Fruit fly (Drosophila melanogaster): ENCODE data around the gene CG15403.

CG15403 gene

DNA sequence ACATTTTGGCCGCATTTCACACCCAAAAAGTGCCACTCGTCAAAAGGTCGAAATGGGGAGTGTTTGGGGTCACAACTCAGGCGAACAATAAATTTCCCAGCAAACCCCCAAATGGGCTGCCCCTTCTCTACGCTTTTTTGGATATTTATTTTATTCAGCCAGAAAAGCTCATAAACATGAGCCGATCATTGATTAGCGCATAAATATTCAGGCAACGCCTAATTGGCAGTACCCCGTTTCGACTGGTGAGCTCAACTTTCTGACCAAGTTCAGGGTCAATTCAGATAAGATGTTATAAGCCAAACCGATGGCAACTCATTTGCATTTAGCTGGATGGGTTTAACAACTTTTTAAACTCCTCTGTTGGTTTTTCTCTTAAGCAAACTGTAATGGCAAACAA is 8.8 kb upstream of the CG15403 start:
- no peak for TF ChIP-seq noc (tag; optimal IDR thresholded peaks at IDR 0.05)

DNA sequence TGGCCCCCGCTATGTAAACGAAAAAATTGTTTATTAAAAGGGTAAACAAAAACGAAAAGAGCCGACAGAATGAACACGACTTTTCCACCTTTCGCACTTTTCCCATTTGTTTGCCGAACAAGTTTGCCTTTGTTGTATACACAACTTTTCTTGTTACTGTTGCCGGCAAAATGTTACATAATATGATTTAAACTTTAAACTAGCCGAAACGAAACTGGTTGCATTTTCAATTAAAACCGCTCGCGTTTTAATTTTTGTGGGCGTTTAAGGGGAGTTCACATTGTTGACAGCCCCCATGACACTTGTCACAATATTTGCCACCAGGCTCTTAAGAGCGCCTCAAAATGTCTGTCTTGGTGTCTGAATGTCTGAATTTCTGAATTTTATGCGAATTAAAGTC is 7.6 kb upstream of the CG15403 start:
- TF ChIP-seq noc (tag; optimal IDR thresholded peaks at IDR 0.05) = no peak

DNA sequence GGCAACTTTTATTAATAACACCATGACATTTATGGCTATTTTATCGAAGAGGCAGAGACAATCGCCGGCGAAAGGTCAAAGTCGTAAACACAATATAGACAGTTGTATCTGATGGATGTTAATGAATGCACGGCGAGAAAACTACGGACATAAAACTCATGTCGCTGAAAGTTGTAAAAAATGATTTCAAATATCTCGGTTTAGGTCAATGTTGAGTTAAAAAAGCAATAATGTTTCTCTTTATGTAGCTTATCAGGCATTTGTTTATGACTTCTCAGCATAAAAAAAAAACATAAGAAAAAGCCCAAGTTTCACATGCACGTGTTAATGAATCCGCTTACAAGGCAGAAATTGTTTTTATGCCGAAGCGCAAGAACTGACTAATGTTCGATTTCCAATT is 7.1 kb upstream of the CG15403 start:
- TF ChIP-seq noc (tag; optimal IDR thresholded peaks at IDR 0.05) = no peak

DNA sequence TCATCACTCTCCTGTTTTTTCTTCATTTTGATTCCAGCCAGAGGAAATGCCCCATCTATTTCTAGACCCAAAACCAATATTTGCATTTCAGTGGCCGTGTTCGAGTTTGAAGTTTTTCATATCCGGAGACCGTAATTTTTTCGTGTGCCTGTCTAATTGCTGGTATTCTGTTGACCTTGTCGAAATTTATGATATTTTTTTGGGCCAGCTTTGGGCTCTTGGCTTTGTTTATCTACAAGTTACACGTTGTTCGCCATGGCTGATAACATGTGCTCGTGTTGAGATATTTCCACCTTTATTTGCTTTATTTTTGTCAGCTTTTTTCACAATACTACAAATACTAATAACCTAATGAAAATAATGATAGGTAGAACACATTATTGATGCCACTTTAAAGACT is 6.7 kb upstream of the CG15403 start:
- no peak for TF ChIP-seq noc (tag; optimal IDR thresholded peaks at IDR 0.05)

DNA sequence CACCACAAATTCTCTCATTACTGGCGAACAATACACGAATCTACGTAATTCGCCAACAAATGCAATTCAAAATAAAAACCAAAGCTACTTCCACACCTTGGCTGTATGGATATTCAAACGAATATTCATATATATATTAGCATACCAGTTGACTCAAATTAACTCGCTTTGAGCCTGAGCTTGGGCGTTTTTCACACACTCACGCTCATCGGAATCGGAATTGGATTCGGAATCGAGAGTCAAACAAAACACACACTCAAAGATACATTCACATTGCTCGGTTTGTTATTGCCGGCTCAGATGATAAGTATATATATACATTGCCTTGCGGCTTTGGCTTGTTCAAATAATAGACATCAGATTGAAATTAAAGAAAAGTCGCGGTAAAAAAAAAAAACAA is 6.2 kb upstream of the CG15403 start:
- TF ChIP-seq noc (tag; optimal IDR thresholded peaks at IDR 0.05) = no peak

DNA sequence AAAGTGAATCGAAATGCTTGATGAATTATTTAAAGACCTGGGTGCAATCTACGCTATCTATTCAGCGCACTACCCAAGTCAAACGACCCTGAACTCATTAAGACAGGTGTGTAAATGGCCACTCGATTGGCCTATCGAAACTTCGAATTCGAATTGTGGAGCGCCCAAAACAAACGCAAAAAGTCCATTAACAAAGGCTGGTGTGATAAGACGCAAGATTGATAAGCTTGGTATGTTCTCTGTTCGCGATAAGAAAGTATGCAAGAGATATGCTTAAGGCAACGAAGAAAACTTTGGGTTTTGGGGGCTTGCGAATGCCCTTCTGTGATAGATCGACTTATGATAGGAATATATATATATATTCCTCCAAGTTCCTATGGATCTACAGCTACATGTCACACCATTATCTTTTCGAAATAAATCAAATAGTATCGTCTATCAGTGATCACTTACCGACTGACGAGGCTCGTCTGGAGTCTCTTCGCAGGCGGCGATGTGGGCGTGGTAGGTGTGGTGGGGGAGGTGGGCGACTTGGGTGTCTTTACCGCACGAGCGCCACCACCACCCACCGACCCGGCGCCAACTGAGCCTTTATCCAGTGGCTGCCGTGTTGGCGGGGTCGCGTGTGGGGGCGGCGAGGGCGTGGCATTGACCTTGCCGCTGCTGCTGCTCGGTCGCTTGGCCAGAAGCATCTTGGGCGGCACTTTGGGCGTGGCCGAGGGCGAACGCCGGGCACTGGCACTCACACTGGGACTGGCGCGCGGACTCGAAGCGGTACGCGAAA is 4.7 kb upstream of the CG15403 start:
- no peak for TF ChIP-seq noc (tag; optimal IDR thresholded peaks at IDR 0.05)

DNA sequence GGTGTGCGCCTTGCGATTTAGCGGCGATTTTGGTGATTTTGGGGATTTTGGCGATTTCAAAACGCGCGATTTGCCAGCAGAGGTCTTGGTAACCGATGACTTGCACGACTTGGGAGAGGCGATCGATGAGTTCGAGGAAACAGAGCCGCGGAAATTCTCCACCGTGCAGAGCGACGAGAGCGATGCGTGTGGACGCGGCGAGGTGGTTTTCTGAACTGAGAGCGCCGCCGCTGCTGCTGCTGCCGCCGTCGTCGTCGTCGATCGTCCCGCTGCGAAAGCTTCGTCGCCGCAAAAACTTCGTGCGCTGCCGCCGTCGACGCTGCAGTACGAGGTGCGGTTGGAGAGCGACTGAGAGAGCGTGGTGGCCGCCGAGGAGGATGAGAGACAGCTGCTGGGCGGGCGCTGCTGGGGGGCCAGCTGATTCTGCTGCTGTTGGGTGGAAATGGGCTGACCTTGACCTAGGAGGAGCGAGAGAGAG is 3.9 kb upstream of the CG15403 start:
- no peak for TF ChIP-seq noc (tag; optimal IDR thresholded peaks at IDR 0.05)

DNA sequence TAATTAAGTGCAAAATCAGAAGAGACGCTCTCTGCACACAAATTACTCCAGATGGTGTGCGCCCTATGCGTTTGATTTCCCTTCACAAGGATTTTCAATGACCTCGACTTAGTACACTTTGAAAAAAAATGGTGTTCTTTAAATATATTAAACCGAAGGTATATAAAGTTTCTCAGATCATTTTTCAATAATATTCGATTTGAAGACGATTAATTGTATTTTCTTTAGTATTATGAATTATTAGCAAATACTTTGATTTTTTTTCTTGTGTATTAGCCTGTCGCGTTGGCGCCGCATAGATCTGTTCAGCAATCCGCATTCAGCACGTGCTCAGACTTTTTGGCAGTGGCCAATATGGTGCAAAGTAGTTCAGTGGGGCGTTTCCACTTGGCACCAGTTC is 622 bp upstream of the CG15403 start:
- TF ChIP-seq noc (tag; optimal IDR thresholded peaks at IDR 0.05) = no peak

DNA sequence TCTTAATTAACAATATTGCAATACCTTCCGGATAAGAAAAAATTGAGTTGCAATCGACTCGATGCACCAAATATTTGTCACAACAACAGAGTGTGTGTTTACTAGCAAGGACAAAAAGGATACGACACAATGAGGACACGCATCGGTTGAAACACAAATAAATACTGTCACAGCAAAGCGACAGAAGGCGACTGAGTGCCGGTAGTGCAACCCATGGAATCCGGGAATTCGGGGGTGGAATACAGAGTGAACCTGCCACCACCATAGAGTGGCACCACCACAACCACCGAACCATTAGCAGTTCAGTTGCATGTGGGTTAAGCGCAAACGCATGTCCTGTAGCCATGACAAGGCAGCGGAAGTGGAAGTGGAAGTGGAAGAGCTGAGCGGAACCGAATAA is 2.0 kb downstream of the CG15403 start:
- no peak for TF ChIP-seq noc (tag; optimal IDR thresholded peaks at IDR 0.05)

DNA sequence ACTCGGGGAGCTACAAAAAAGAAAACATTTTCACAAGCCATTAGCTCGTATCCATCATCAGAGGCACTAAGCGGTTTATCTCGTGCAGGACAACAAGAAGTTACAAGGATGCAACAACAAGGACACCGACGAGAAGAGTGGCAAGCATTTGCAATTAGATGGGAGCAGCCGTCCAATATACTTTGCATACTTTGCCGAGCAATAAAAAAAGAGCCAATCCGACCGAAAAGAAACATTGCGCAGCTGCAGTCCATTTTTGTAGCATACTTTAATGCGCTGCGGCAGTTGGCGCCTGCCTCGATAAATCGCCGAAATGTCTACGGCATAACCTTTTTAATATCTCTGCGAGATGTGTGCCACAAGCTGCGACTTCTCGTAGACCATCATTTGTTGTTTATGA is 3.2 kb downstream of the CG15403 start:
- no peak for TF ChIP-seq noc (tag; optimal IDR thresholded peaks at IDR 0.05)

DNA sequence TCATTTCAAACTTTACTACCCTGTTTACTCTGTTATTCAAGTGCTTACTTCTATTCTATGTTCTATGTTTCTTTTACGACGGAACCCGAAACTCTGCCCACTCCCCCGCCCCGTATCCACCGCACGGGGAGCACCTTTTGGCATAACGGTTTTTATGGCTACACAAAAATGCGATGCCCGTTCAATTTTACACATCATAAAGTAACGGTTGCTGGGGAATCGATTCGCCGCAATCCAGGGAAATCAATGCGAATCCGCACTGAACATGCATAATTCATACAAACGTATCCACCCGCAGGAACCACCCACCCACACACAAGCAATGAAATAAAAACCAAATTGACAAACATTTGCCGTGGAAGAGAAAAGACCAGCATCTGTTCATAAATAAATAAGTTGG is 15.5 kb downstream of the CG15403 start:
- TF ChIP-seq noc (tag; optimal IDR thresholded peaks at IDR 0.05) = no peak

DNA sequence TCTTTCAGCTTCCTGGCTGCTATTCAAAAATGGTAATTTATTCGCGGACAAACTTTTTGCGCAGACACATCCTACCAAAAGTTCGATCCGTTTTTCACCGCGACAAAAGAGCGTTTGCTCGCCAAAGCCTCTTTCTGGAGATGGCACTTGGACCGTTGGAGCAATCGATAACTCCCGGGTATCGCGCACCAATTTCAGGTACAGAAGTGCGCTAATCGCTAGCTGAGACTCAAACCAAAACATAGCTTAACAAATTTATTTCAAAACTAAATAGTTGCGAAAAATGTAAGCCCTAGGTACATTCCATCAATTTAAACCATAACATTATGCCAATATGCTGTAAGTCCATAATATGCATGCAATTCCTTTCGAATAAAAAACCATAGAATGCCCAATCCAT is 16.3 kb downstream of the CG15403 start, which contains the start of gene toc:
Gene toc, minus strand, starts transcription at position 78 of the 400 bp plus-strand sequence.
- no peak for TF ChIP-seq noc (tag; optimal IDR thresholded peaks at IDR 0.05)

DNA sequence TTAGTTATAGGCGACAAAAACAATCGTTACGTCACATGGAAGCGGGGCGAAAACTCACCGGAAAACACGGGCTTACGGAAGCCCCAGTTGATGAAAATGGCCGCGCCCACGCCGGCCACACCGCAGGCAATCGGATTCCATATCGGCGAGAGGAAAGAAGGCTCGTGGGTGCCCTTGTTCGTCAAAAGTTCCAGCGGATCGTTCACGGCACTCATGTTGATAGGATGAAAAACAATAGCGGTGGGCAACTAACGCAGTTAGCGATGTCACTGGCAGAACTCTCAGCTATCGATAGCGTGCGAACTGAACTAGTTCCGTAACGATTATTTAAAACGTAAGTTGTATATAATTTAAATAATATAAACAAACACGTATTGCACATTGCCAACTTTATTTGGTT is 17.0 kb downstream of the CG15403 start, which contains the start of gene ND-B14.5B:
Gene ND-B14.5B, minus strand, starts transcription at position 379 of the 400 bp plus-strand sequence.
- TF ChIP-seq noc (tag; optimal IDR thresholded peaks at IDR 0.05) = no peak

DNA sequence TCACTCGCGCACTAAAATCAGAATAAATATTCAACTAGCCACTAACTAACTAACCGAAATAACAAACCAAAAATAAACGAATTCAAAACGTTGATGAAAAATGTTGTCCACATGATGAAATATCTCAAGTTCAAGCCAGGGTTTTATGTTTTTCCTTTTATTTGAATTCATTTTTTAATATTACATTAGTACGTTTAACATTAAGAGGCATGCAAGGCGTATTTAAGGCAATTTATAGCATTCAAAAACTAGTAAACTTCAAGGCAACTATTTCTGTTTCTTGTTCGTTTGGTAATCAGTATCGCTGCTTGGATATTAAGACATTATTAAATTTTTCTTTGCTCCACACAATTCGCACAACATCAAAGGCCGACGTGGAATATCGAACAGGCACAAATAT is 17.5 kb downstream of the CG15403 start:
- no peak for TF ChIP-seq noc (tag; optimal IDR thresholded peaks at IDR 0.05)

DNA sequence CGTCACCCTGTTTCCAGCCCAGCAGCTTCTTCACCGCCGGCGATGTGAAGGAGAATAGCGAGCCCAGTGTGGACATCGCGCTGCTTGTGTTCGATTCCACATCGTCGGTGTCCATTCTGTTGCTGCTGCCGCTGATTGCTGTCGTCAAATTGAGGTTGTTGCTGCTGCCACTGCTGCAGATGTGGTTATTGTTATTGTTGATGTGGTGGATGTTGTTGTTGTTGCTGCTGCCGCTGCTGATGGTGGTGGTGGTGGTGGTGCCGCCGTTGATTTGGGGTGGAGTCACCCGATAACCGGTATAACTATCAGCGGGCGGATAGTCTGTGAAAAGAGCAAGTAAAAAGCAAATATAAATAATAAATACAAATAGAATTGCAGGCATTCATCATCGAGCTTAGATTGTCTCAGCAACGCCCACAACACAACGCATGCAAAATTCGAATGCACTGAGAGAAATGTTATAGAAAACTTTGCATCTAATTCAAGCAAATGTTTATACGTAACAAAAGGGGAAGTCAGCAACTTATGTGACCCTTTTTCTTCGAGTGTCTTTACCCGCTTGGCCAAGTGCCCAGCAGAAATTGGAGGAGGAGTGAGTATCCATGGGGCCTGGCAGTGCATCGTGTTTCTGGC is 20.6 kb downstream of the CG15403 start:
- TF ChIP-seq noc (tag; optimal IDR thresholded peaks at IDR 0.05) = no peak

DNA sequence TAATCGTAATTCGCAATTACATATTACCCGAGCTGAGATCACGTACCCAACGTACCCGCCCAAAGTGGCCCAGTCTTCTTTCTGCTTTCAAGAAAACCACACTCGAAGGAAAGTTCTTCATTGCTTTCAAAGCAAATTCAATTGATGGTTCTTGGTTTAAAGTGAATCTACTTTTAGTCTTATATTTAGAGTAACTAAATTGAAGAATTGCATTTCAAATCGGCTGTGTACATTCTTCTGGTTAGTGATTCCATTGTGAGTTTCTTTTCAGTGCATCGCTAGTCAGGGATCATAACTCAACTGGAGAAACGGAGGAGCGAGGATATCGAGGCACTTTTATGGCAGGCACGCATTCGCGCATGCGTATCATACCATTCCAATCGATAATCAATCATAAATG is 23.2 kb downstream of the CG15403 start:
- TF ChIP-seq noc (tag; optimal IDR thresholded peaks at IDR 0.05) = no peak

All from whole organism, larva.